Fruit fly (Drosophila melanogaster): ENCODE data around the gene Hmx.

DNA sequence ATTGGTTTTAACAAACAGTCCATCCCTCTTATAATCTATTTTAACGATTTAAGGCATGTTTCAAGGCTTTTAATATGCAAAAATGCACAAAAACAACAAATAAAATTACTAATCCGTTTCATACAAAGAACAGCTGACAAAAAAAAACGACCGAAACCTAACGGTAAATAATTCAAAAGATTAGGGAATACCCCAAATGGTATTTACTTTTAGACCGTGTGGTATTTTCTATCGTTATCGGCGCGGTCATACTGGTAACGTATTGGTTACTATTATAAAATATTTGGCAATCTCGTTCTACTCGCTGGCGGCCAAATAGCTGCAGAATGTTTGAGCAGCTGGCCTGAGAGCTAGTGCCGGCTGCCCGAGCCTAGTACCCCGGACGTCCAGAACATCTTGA, 47.1 kb downstream of the Hmx start, which contains the start of gene sll:
- TF ChIP-seq CG8478 (optimal IDR thresholded peaks at IDR 0.05): no peak
- no peak for TF ChIP-seq CTCF (optimal IDR thresholded peaks at IDR 0.05)

All from S2 (cell line).